Fruit fly (Drosophila melanogaster) whole organism, embryonic: ENCODE measurements around the gene Mtr3.

Experiments used
- BEAF-32 ChIP-seq: fragments of 200-800 bp; sonication (Bioruptor generic); optimal IDR thresholded peaks from 3 replicates; lab custom pipeline; 2017; ENCODE audit warnings: missing biosample characterization, missing genetic modification characterization, mild to moderate bottlenecking, moderate library complexity, missing genetic modification reagents
- Bteb2 ChIP-seq: fragments of 200-800 bp; sonication (Bioruptor generic); optimal IDR thresholded peaks from 2 replicates; lab custom pipeline; 2016; ENCODE audit warnings: missing biosample characterization, missing genetic modification characterization
- CG10366 ChIP-seq: fragments of 200-800 bp; sonication (Bioruptor generic); IDR thresholded peaks from 2 replicates; pipeline ENCODE4 v1.3.6; 2022; ENCODE audit warnings: missing biosample characterization, missing genetic modification characterization
- CG10431 ChIP-seq: fragments of 200-800 bp; sonication (Bioruptor generic); optimal IDR thresholded peaks from 3 replicates; lab custom pipeline; 2018; ENCODE audit warnings: missing biosample characterization, mild to moderate bottlenecking, missing genetic modification characterization
- CG13775 ChIP-seq: fragments of 200-800 bp; sonication (Bioruptor generic); optimal IDR thresholded peaks from 3 replicates; lab custom pipeline; 2017; ENCODE audit warnings: missing biosample characterization, mild to moderate bottlenecking, missing genetic modification characterization
- CG14667 ChIP-seq: fragments of 200-800 bp; sonication (Bioruptor generic); IDR thresholded peaks from 2 replicates; pipeline ENCODE4 v1.3.6; 2022; ENCODE audit warnings: missing biosample characterization, missing genetic modification characterization
- CG1603 ChIP-seq: fragments of 200-800 bp; sonication (Bioruptor generic); optimal IDR thresholded peaks from 2 replicates; lab custom pipeline; 2019; ENCODE audit warnings: missing biosample characterization, mild to moderate bottlenecking, missing genetic modification characterization, moderate library complexity
- CG32772 ChIP-seq: fragments of 200-800 bp; sonication (Bioruptor generic); IDR thresholded peaks from 2 replicates; pipeline ENCODE4 v1.3.6; 2022; ENCODE audit warnings: missing biosample characterization, missing genetic modification characterization
- CG34376 ChIP-seq: fragments of 200-800 bp; sonication (Bioruptor generic); optimal IDR thresholded peaks from 2 replicates; lab custom pipeline; 2018; ENCODE audit warnings: missing biosample characterization, mild to moderate bottlenecking, missing genetic modification characterization
- CG3847 ChIP-seq: fragments of 200-800 bp; sonication (Bioruptor generic); IDR thresholded peaks from 2 replicates; pipeline ENCODE4 v1.3.6; 2022; ENCODE audit warnings: missing biosample characterization, missing genetic modification characterization
- CG6689 ChIP-seq: fragments of 200-800 bp; sonication (Bioruptor generic); IDR thresholded peaks from 2 replicates; pipeline ENCODE4 v1.3.6; 2022; ENCODE audit warnings: missing biosample characterization, missing genetic modification characterization
- CG9932 ChIP-seq: fragments of 200-800 bp; sonication (Bioruptor generic); IDR thresholded peaks from 2 replicates; pipeline ENCODE4 v1.3.6; 2022; ENCODE audit warnings: missing biosample characterization, missing genetic modification characterization
- Camta ChIP-seq: fragments of 200-800 bp; sonication (Bioruptor generic); optimal IDR thresholded peaks from 2 replicates; lab custom pipeline; 2016; ENCODE audit warnings: missing biosample characterization, missing genetic modification characterization
- Dip3 ChIP-seq: fragments of 200-800 bp; sonication (Bioruptor generic); optimal IDR thresholded peaks from 3 replicates; lab custom pipeline; 2016; ENCODE audit warnings: missing biosample characterization, missing genetic modification characterization
- Dref ChIP-seq: fragments of 200-800 bp; sonication (Bioruptor generic); IDR thresholded peaks from 2 replicates; pipeline ENCODE4 v1.3.6; 2022; ENCODE audit warnings: missing biosample characterization, missing genetic modification characterization
- ERR ChIP-seq: fragments of 200-800 bp; sonication (Bioruptor generic); optimal IDR thresholded peaks from 2 replicates; lab custom pipeline; 2016; ENCODE audit warnings: missing biosample characterization, missing genetic modification characterization
- GATAe ChIP-seq: fragments of 200-800 bp; sonication (Bioruptor generic); conservative IDR thresholded peaks from 2 replicates; pipeline ENCODE4 v1.3.6; 2022; ENCODE audit warnings: missing biosample characterization, missing genetic modification characterization
- H2.0 ChIP-seq: fragments of 200-800 bp; sonication (Bioruptor generic); IDR thresholded peaks from 2 replicates; pipeline ENCODE4 v1.3.6; 2022; ENCODE audit warnings: missing biosample characterization, missing genetic modification characterization
- HLH4C ChIP-seq: fragments of 200-800 bp; sonication (Bioruptor generic); IDR thresholded peaks from 3 replicates; pipeline ENCODE4 v1.3.6; 2022; ENCODE audit warnings: missing biosample characterization, missing genetic modification characterization; ENCODE audit not compliant: partially characterized antibody
- HLHmδ ChIP-seq: fragments of 200-800 bp; sonication (Bioruptor generic); optimal IDR thresholded peaks from 2 replicates; lab custom pipeline; 2018; ENCODE audit warnings: missing biosample characterization, mild to moderate bottlenecking, missing genetic modification characterization, moderate library complexity
- Hmr ChIP-seq: fragments of 200-800 bp; sonication (Bioruptor generic); optimal IDR thresholded peaks from 3 replicates; lab custom pipeline; 2017; ENCODE audit warnings: mild to moderate bottlenecking, missing biosample characterization, missing genetic modification reagents, missing genetic modification characterization
- Hr78 ChIP-seq, 2 experiments: fragments of 200-800 bp in 1 of 2; fragments of >200 bp in 1 of 2; sonication (Bioruptor generic) in 1 of 2; optimal IDR thresholded peaks; 2 replicates each; lab custom pipeline; 2017 to 2019; ENCODE audit warnings: missing biosample characterization in 2 of 2, missing genetic modification characterization in 2 of 2, mild to moderate bottlenecking in 1 of 2, moderate library complexity in 1 of 2
- Optix ChIP-seq: fragments of 200-800 bp; sonication (Bioruptor generic); IDR thresholded peaks from 3 replicates; pipeline ENCODE4 v1.3.6; 2022; ENCODE audit warnings: missing biosample characterization, missing genetic modification characterization
- Poxn ChIP-seq: fragments of 200-800 bp; sonication (Bioruptor generic); IDR thresholded peaks from 2 replicates; pipeline ENCODE4 v1.3.6; 2022; ENCODE audit warnings: missing biosample characterization, missing genetic modification characterization
- Sox102F ChIP-seq: fragments of 200-800 bp; sonication (Bioruptor generic); optimal IDR thresholded peaks from 2 replicates; lab custom pipeline; 2018; ENCODE audit warnings: missing biosample characterization, mild to moderate bottlenecking, missing genetic modification characterization, moderate library complexity
- Xbp1 ChIP-seq: fragments of 200-800 bp; sonication (Bioruptor generic); optimal IDR thresholded peaks from 3 replicates; lab custom pipeline; 2016; ENCODE audit warnings: missing biosample characterization, mild to moderate bottlenecking, missing genetic modification characterization
- aop ChIP-seq: fragments of 200-800 bp; sonication (Bioruptor generic); IDR thresholded peaks from 2 replicates; pipeline ENCODE4 v1.3.6; 2022; ENCODE audit warnings: missing biosample characterization, missing genetic modification characterization
- az2 ChIP-seq: fragments of 200-800 bp; sonication (Bioruptor generic); optimal IDR thresholded peaks from 3 replicates; lab custom pipeline; 2016; ENCODE audit warnings: missing biosample characterization, missing genetic modification characterization
- bcd ChIP-seq: fragments of 200-800 bp; sonication (Bioruptor generic); optimal IDR thresholded peaks from 2 replicates; lab custom pipeline; 2017; ENCODE audit warnings: missing biosample characterization, mild to moderate bottlenecking, missing genetic modification characterization
- cato ChIP-seq: fragments of 200-800 bp; sonication (Bioruptor generic); optimal IDR thresholded peaks from 2 replicates; lab custom pipeline; 2016; ENCODE audit warnings: missing biosample characterization, missing genetic modification characterization, borderline replicate concordance
- cg ChIP-seq: fragments of 200-800 bp; sonication (Bioruptor generic); optimal IDR thresholded peaks from 3 replicates; lab custom pipeline; 2019; ENCODE audit warnings: missing biosample characterization, mild to moderate bottlenecking, missing genetic modification characterization, moderate library complexity
- disco-r ChIP-seq: fragments of 200-800 bp; sonication (Bioruptor generic); optimal IDR thresholded peaks from 2 replicates; lab custom pipeline; 2016; ENCODE audit warnings: missing biosample characterization, missing genetic modification characterization
- dmrt11E ChIP-seq: fragments of 200-800 bp; sonication (Bioruptor generic); optimal IDR thresholded peaks from 3 replicates; lab custom pipeline; 2018; ENCODE audit warnings: missing biosample characterization, mild to moderate bottlenecking, missing genetic modification characterization, moderate library complexity
- emc ChIP-seq: fragments of 200-800 bp; sonication (Bioruptor generic); optimal IDR thresholded peaks from 2 replicates; lab custom pipeline; 2016; ENCODE audit warnings: missing biosample characterization, missing genetic modification characterization
- lbe ChIP-seq: fragments of 200-800 bp; sonication (Bioruptor generic); optimal IDR thresholded peaks from 2 replicates; lab custom pipeline; 2016; ENCODE audit warnings: missing biosample characterization, mild to moderate bottlenecking, missing genetic modification characterization
- lola ChIP-seq, 3 experiments: fragments of >200 bp in 2 of 3; fragments of 200-800 bp in 1 of 3; sonication (Bioruptor generic) in 1 of 3; optimal IDR thresholded peaks; 2 replicates each; lab custom pipeline; 2017 to 2019; ENCODE audit warnings: missing biosample characterization in 3 of 3, missing genetic modification characterization in 3 of 3, mild to moderate bottlenecking in 1 of 3, moderate library complexity in 1 of 3
- lov ChIP-seq, 2 experiments: fragments of 200-800 bp in 1 of 2; fragments of >200 bp in 1 of 2; sonication (Bioruptor generic) in 1 of 2; IDR thresholded peaks in 1 of 2; optimal IDR thresholded peaks in 1 of 2; 2 replicates in 1 of 2; 3 replicates in 1 of 2; pipeline versions ENCODE4 v1.3.6 to Lab custom; 2017 to 2022; ENCODE audit warnings: missing biosample characterization in 1 of 2, missing genetic modification characterization in 1 of 2
- maf-S ChIP-seq: fragments of 200-800 bp; sonication (Bioruptor generic); optimal IDR thresholded peaks from 2 replicates; lab custom pipeline; 2016; ENCODE audit warnings: missing biosample characterization, missing genetic modification characterization
- mld ChIP-seq: fragments of 200-800 bp; sonication (Bioruptor generic); IDR thresholded peaks from 3 replicates; pipeline ENCODE4 v1.3.6; 2022; ENCODE audit warnings: missing biosample characterization, missing genetic modification characterization; ENCODE audit not compliant: partially characterized antibody
- nmo ChIP-seq: fragments of 200-800 bp; sonication (Bioruptor generic); optimal IDR thresholded peaks from 2 replicates; lab custom pipeline; 2018; ENCODE audit warnings: missing biosample characterization, mild to moderate bottlenecking, missing genetic modification characterization, moderate library complexity
- org-1 ChIP-seq: fragments of 200-800 bp; sonication (Bioruptor generic); optimal IDR thresholded peaks from 2 replicates; lab custom pipeline; 2017; ENCODE audit warnings: missing biosample characterization, missing genetic modification characterization
- peb ChIP-seq: fragments of 200-800 bp; sonication (Bioruptor generic); IDR thresholded peaks from 2 replicates; pipeline ENCODE4 v1.3.6; 2022; ENCODE audit warnings: missing biosample characterization, missing genetic modification characterization
- ranshi ChIP-seq: fragments of 200-800 bp; sonication (Bioruptor generic); IDR thresholded peaks from 2 replicates; pipeline ENCODE4 v1.3.6; 2022; ENCODE audit warnings: missing biosample characterization, missing genetic modification characterization
- so ChIP-seq: fragments of 200-800 bp; sonication (Bioruptor generic); IDR thresholded peaks from 3 replicates; pipeline ENCODE4 v1.3.6; 2022; ENCODE audit warnings: missing biosample characterization, missing genetic modification characterization
- tll ChIP-seq, 2 experiments: fragments of 200-800 bp in 1 of 2; fragments of >200 bp in 1 of 2; sonication (Bioruptor generic) in 1 of 2; optimal IDR thresholded peaks; 2 replicates each; lab custom pipeline; 2017 to 2019; ENCODE audit warnings: missing biosample characterization in 2 of 2, missing genetic modification characterization in 2 of 2, mild to moderate bottlenecking in 1 of 2, moderate library complexity in 1 of 2
- trh ChIP-seq: fragments of 200-800 bp; sonication (Bioruptor generic); optimal IDR thresholded peaks from 2 replicates; lab custom pipeline; 2016; ENCODE audit warnings: missing biosample characterization, missing genetic modification characterization
- tup ChIP-seq: fragments of 200-800 bp; sonication (Bioruptor generic); optimal IDR thresholded peaks from 2 replicates; lab custom pipeline; 2016; ENCODE audit warnings: missing biosample characterization, mild to moderate bottlenecking, missing genetic modification characterization, moderate library complexity
- unpg ChIP-seq: fragments of 200-800 bp; sonication (Bioruptor generic); optimal IDR thresholded peaks from 3 replicates; lab custom pipeline; 2018; ENCODE audit warnings: missing biosample characterization, mild to moderate bottlenecking, missing genetic modification characterization, moderate library complexity
- vfl ChIP-seq: fragments of 200-800 bp; sonication (Bioruptor generic); optimal IDR thresholded peaks from 2 replicates; lab custom pipeline; 2016; ENCODE audit warnings: missing biosample characterization, missing genetic modification characterization
- zfh1 ChIP-seq: fragments of 200-800 bp; sonication (Bioruptor generic); IDR thresholded peaks from 3 replicates; pipeline ENCODE4 v1.3.6; 2022; ENCODE audit warnings: missing biosample characterization, missing genetic modification characterization

The Mtr3 gene

dm6 chr3L:19919981-19920380 is 6.5 kb upstream of the Mtr3 start:
- TF ChIP-seq CG14667 (GFP tag; lab: Robert Waterston, UW) (no peak), so (GFP tag; lab: Robert Waterston, UW) (no peak), Hr78 (GFP tag; optimal IDR thresholded peaks at IDR 0.05; lab: Kevin White, UChicago) (no peak), aop (GFP tag; lab: Robert Waterston, UW) (no peak), peb (GFP tag; lab: Robert Waterston, UW) (no peak), disco-r (GFP tag; lab: Kevin White, UChicago) (no peak), mld (GFP tag; lab: Robert Waterston, UW) (no peak), Poxn (GFP tag; lab: Robert Waterston, UW) (no peak), CG3847 (GFP tag; lab: Robert Waterston, UW) (no peak), tll (GFP tag; optimal IDR thresholded peaks at IDR 0.05; lab: Kevin White, UChicago) (no peak), CG6689 (GFP tag; lab: Robert Waterston, UW) (no peak), CG10366 (no peak), org-1 (GFP tag; lab: Kevin White, UChicago) (no peak), az2 (GFP tag; lab: Kevin White, UChicago) (no peak), cato (GFP tag; lab: Kevin White, UChicago) (no peak), lola (GFP tag; optimal IDR thresholded peaks at IDR 0.05; lab: Kevin White, UChicago) (no peak), dmrt11E (no peak), Dref (no peak)

DNA sequence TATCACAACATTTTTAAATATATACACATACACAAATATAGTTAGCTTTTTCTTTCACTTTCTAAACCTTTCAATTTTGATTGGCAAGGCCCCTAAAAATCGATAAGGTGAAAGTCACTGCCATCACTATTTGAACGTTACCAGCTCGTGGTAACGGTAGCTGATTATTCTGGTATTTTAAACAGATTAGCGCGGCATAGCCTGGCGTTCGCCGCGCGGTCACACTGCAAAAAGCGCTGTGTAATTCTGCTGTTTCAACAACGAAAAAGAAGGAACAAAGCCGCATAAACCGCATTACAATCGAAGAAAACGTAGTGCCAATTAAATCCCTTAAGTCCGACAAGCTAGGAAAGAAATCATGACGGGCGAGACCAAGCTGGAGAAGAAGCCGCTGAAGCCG is 1.3 kb upstream of the Mtr3 start, which contains the start of gene Rpn1:
Gene Rpn1, plus strand, starts transcription at position 219 of the 400 bp plus-strand sequence.
- no peak for TF ChIP-seq H2.0 (GFP tag; lab: Robert Waterston, UW)
- no peak for TF ChIP-seq unpg (GFP tag; lab: Kevin White, UChicago)
- TF ChIP-seq CG32772 = no peak
- TF ChIP-seq mld (GFP tag; lab: Robert Waterston, UW) = no peak
- TF ChIP-seq Camta = no peak
- TF ChIP-seq CG34376 (GFP tag; lab: Kevin White, UChicago) = no peak
- no peak for TF ChIP-seq CG10431 (GFP tag; lab: Kevin White, UChicago)
- peak; percentile 66 for TF ChIP-seq CG9932 (GFP tag; lab: Robert Waterston, UW)
- TF ChIP-seq ranshi (GFP tag; lab: Robert Waterston, UW) = no peak
- TF ChIP-seq HLHmδ = no peak
- no peak for TF ChIP-seq lov (optimal IDR thresholded peaks at IDR 0.05; lab: Kevin White, UChicago)
- TF ChIP-seq lov (GFP tag; IDR thresholded peaks at IDR 0.05; lab: Robert Waterston, UW) = 0 out of 3 replicates have a peak, but pooled peaks have one; percentile 44
- no peak for TF ChIP-seq Dip3 (GFP tag; lab: Kevin White, UChicago)
- TF ChIP-seq Hmr (GFP tag; lab: Kevin White, UChicago) = no peak
- no peak for TF ChIP-seq Optix (GFP tag; lab: Robert Waterston, UW)
- TF ChIP-seq BEAF-32 (GFP tag; lab: Kevin White, UChicago) = peak; percentile 71
- TF ChIP-seq tup (GFP tag; lab: Kevin White, UChicago) = no peak
- TF ChIP-seq vfl (GFP tag; lab: Kevin White, UChicago) = no peak
- TF ChIP-seq maf-S = no peak
- TF ChIP-seq ERR (GFP tag; lab: Kevin White, UChicago) = no peak
- peak; percentile 4 for TF ChIP-seq CG13775 (GFP tag; lab: Kevin White, UChicago)
- no peak for TF ChIP-seq GATAe
- TF ChIP-seq Xbp1 (GFP tag; lab: Kevin White, UChicago) = peak; percentile 48
- TF ChIP-seq HLH4C (GFP tag; lab: Robert Waterston, UW) = peak; percentile 58; the same call in 1 of the 3 replicates
- TF ChIP-seq zfh1 (GFP tag; lab: Robert Waterston, UW) = no peak
- TF ChIP-seq nmo (GFP tag; lab: Kevin White, UChicago) = peak; percentile 33
- TF ChIP-seq bcd (GFP tag; lab: Kevin White, UChicago) = peak; percentile 69
- TF ChIP-seq Bteb2 (GFP tag; lab: Kevin White, UChicago) = no peak
- no peak for TF ChIP-seq cg (GFP tag; lab: Kevin White, UChicago)
- TF ChIP-seq emc (GFP tag; lab: Kevin White, UChicago) = no peak
- TF ChIP-seq lbe (GFP tag; lab: Kevin White, UChicago) = no peak
- TF ChIP-seq Sox102F (GFP tag; lab: Kevin White, UChicago) = no peak
- no peak for TF ChIP-seq CG1603 (tag; lab: Kevin White, UChicago)
- no peak for TF ChIP-seq trh
